Fruit fly (Drosophila melanogaster) Kc167 (cell line): Measurements from ENCODE around the gene Sfp24Ba.

Source experiments
- Myc ChIP-seq: fragments of >200 bp; optimal IDR thresholded peaks from 2 replicates; lab custom pipeline; 2017; ENCODE audit warnings: missing external identifiers
- Sin3A ChIP-seq: fragments of >200 bp; optimal IDR thresholded peaks from 2 replicates; lab custom pipeline; 2018; ENCODE audit warnings: missing external identifiers
- h ChIP-seq: fragments of >200 bp; optimal IDR thresholded peaks from 3 replicates; lab custom pipeline; 2018; ENCODE audit warnings: missing external identifiers
- insv ChIP-seq: fragments of >200 bp; optimal IDR thresholded peaks from 3 replicates; lab custom pipeline; 2018; ENCODE audit warnings: missing external identifiers
- psq ChIP-seq: fragments of >200 bp; optimal IDR thresholded peaks from 2 replicates; lab custom pipeline; 2017; ENCODE audit warnings: missing external identifiers
- ttk ChIP-seq: sonication (Bioruptor generic); optimal IDR thresholded peaks from 2 replicates; lab custom pipeline; 2017; ENCODE audit warnings: missing external identifiers

- TF ChIP-seq ttk (lab: Kevin White, UChicago) = no peak
- no peak for TF ChIP-seq h (lab: Kevin White, UChicago)
- no peak for TF ChIP-seq insv (lab: Kevin White, UChicago)
- no peak for TF ChIP-seq psq (lab: Kevin White, UChicago)
- no peak for TF ChIP-seq Sin3A (lab: Kevin White, UChicago)
- no peak for TF ChIP-seq Myc (lab: Kevin White, UChicago)
Measured at dm6 chr2L:3717673-3718235, 49.4 kb upstream of the Sfp24Ba start, which contains the start of the genes lectin-24A and Shaw.
